Worm (Caenorhabditis elegans) whole organism, L1 larva: ENCODE measurements around the gene H39E20.1.

ENCODE experiments used
- Y116A8C.19 ChIP-seq: sonication (generic microtip); optimal IDR thresholded peaks from 2 replicates; lab custom pipeline; 2016; ENCODE audit warnings: missing compliant biosample characterization, missing genetic modification characterization, borderline replicate concordance
- lin-13 ChIP-seq: fragments of 150-350 bp; optimal IDR thresholded peaks from 2 replicates; lab custom pipeline; 2014; ENCODE audit warnings: missing biosample characterization, missing genetic modification reagents, missing genetic modification characterization
- lin-39 ChIP-seq: fragments of 150-350 bp; optimal IDR thresholded peaks from 2 replicates; lab custom pipeline; 2014; ENCODE audit warnings: missing biosample characterization, missing genetic modification reagents, missing genetic modification characterization
- mep-1 ChIP-seq: fragments of 150-350 bp; optimal IDR thresholded peaks from 2 replicates; lab custom pipeline; 2014; ENCODE audit warnings: missing biosample characterization, missing genetic modification characterization
- nhr-71 ChIP-seq: sonication (generic microtip); optimal IDR thresholded peaks from 2 replicates; lab custom pipeline; 2016; ENCODE audit warnings: mild to moderate bottlenecking, missing genetic modification characterization, moderate library complexity, missing compliant biosample characterization

ce11 chrX:1386893-1387367 is 10.5 kb downstream of the H39E20.1 start, which contains the start of gene F56C3.1:
- no peak for TF ChIP-seq Y116A8C.19 (tag; lab: Kevin White, UChicago)
- no peak for TF ChIP-seq nhr-71 (tag; lab: Kevin White, UChicago)
- no peak for TF ChIP-seq mep-1 (tag; lab: Kevin White, UChicago)
- no peak for TF ChIP-seq lin-13
- TF ChIP-seq lin-39 (tag; lab: Kevin White, UChicago) = no peak
